Worm (Caenorhabditis elegans) whole organism, L3 larva: ENCODE results near the gene pes-4.
"Not testable (repeated sequence)": the region's sequence is repeated elsewhere in the genome, so short reads cannot be mapped to it uniquely, and the experiment has no call there.

ENCODE experiments used
- R02D3.7 ChIP-seq: fragments of 150-350 bp; optimal IDR thresholded peaks from 2 replicates; lab custom pipeline; 2014; ENCODE audit warnings: missing biosample characterization, missing genetic modification characterization
- ZK546.5 ChIP-seq: sonication (generic microtip); optimal IDR thresholded peaks from 2 replicates; lab custom pipeline; 2017; ENCODE audit warnings: missing biosample characterization, missing genetic modification characterization
- aly-2 ChIP-seq: fragments of 150-350 bp; optimal IDR thresholded peaks from 2 replicates; lab custom pipeline; 2014; ENCODE audit warnings: missing biosample characterization, missing genetic modification characterization
- ama-1 ChIP-seq: fragments of 150-350 bp; optimal IDR thresholded peaks from 2 replicates; lab custom pipeline; 2018
- ceh-28 ChIP-seq: fragments of 150-350 bp; optimal IDR thresholded peaks from 2 replicates; lab custom pipeline; 2014; ENCODE audit warnings: missing biosample characterization, missing genetic modification reagents, missing genetic modification characterization
- ceh-9 ChIP-seq: sonication (generic microtip); optimal IDR thresholded peaks from 2 replicates; lab custom pipeline; 2018; ENCODE audit warnings: missing biosample characterization, missing genetic modification characterization
- egl-27 ChIP-seq: sonication (generic microtip); optimal IDR thresholded peaks from 4 replicates; lab custom pipeline; 2017; ENCODE audit warnings: missing biosample characterization, missing genetic modification reagents, missing genetic modification characterization
- elt-1 ChIP-seq: fragments of 150-350 bp; optimal IDR thresholded peaks from 2 replicates; lab custom pipeline; 2014; ENCODE audit warnings: missing biosample characterization, missing genetic modification characterization
- elt-2 ChIP-seq: sonication (generic microtip); optimal IDR thresholded peaks from 2 replicates; lab custom pipeline; 2016; ENCODE audit warnings: missing genetic modification reagents, mild to moderate bottlenecking, missing genetic modification characterization, missing compliant biosample characterization
- elt-3 ChIP-seq, 3 experiments: fragments of 150-350 bp in 1 of 3; sonication (generic microtip) in 2 of 3; optimal IDR thresholded peaks; 2 replicates in 2 of 3; 4 replicates in 1 of 3; lab custom pipeline; 2014 to 2017; ENCODE audit warnings: missing biosample characterization in 3 of 3, missing genetic modification characterization in 3 of 3
- eor-1 ChIP-seq, 2 experiments: fragments of 150-350 bp; optimal IDR thresholded peaks; 2 replicates each; lab custom pipeline; 2014 to 2018; ENCODE audit warnings: missing biosample characterization in 2 of 2, missing genetic modification characterization in 2 of 2
- fkh-10 ChIP-seq: sonication (generic microtip); optimal IDR thresholded peaks from 2 replicates; lab custom pipeline; 2017; ENCODE audit warnings: missing biosample characterization, missing genetic modification reagents, missing genetic modification characterization
- fos-1 ChIP-seq: fragments of 150-350 bp; optimal IDR thresholded peaks from 2 replicates; lab custom pipeline; 2014; ENCODE audit warnings: missing biosample characterization, missing genetic modification characterization
- hmg-11 ChIP-seq: sonication (generic microtip); optimal IDR thresholded peaks from 2 replicates; lab custom pipeline; 2016; ENCODE audit warnings: missing genetic modification characterization, missing compliant biosample characterization
- jun-1 ChIP-seq: fragments of 150-350 bp; optimal IDR thresholded peaks from 2 replicates; lab custom pipeline; 2014; ENCODE audit warnings: missing biosample characterization, missing genetic modification reagents, missing genetic modification characterization
- lin-15B ChIP-seq: fragments of 150-350 bp; optimal IDR thresholded peaks from 2 replicates; lab custom pipeline; 2014; ENCODE audit warnings: missing biosample characterization, missing genetic modification characterization
- lin-39 ChIP-seq: fragments of 150-350 bp; optimal IDR thresholded peaks from 2 replicates; lab custom pipeline; 2018; ENCODE audit warnings: missing biosample characterization, missing genetic modification reagents, missing genetic modification characterization
- lsy-12 ChIP-seq: sonication (generic microtip); optimal IDR thresholded peaks from 2 replicates; lab custom pipeline; 2016; ENCODE audit warnings: mild to moderate bottlenecking, missing genetic modification characterization, missing compliant biosample characterization
- nfya-1 ChIP-seq: sonication (generic microtip); optimal IDR thresholded peaks from 2 replicates; lab custom pipeline; 2017; ENCODE audit warnings: missing genetic modification characterization, mild to moderate bottlenecking, missing compliant biosample characterization, antibody characterized with exemption, moderate library complexity; ENCODE audit not compliant: insufficient read depth
- nhr-11 ChIP-seq: fragments of 150-350 bp; optimal IDR thresholded peaks from 2 replicates; lab custom pipeline; 2014; ENCODE audit warnings: missing biosample characterization, missing genetic modification characterization
- nhr-12 ChIP-seq: fragments of 150-350 bp; optimal IDR thresholded peaks from 2 replicates; lab custom pipeline; 2014; ENCODE audit warnings: missing biosample characterization, missing genetic modification characterization
- nhr-23 ChIP-seq: fragments of 150-350 bp; optimal IDR thresholded peaks from 2 replicates; lab custom pipeline; 2014; ENCODE audit warnings: missing biosample characterization, missing genetic modification reagents, missing genetic modification characterization
- nhr-237 ChIP-seq: fragments of 150-350 bp; optimal IDR thresholded peaks from 2 replicates; lab custom pipeline; 2014; ENCODE audit warnings: missing biosample characterization, missing genetic modification characterization
- nhr-28 ChIP-seq: fragments of 150-350 bp; optimal IDR thresholded peaks from 2 replicates; lab custom pipeline; 2014; ENCODE audit warnings: missing biosample characterization, missing genetic modification characterization
- nhr-43 ChIP-seq: sonication (generic microtip); optimal IDR thresholded peaks from 2 replicates; lab custom pipeline; 2016; ENCODE audit warnings: mild to moderate bottlenecking, missing genetic modification characterization, missing compliant biosample characterization; ENCODE audit not compliant: poor library complexity, severe bottlenecking
- nhr-67 ChIP-seq: fragments of 150-350 bp; optimal IDR thresholded peaks from 2 replicates; lab custom pipeline; 2014; ENCODE audit warnings: missing biosample characterization, missing genetic modification characterization
- nhr-76 ChIP-seq: fragments of 150-350 bp; sonication (generic microtip); optimal IDR thresholded peaks from 5 replicates; lab custom pipeline; 2014; ENCODE audit warnings: missing biosample characterization, missing genetic modification characterization
- nhr-77 ChIP-seq: fragments of 150-350 bp; optimal IDR thresholded peaks from 2 replicates; lab custom pipeline; 2014; ENCODE audit warnings: missing biosample characterization, missing genetic modification characterization
- pha-4 ChIP-seq: fragments of 150-350 bp; optimal IDR thresholded peaks from 2 replicates; lab custom pipeline; 2014; ENCODE audit warnings: missing biosample characterization, missing genetic modification reagents, missing genetic modification characterization
- pqm-1 ChIP-seq: fragments of 150-350 bp; optimal IDR thresholded peaks from 2 replicates; lab custom pipeline; 2017; ENCODE audit warnings: missing biosample characterization, missing genetic modification characterization, inconsistent platforms
- skn-1 ChIP-seq: fragments of 150-350 bp; optimal IDR thresholded peaks from 2 replicates; lab custom pipeline; 2014; ENCODE audit warnings: missing biosample characterization, missing genetic modification characterization
- snpc-4 ChIP-seq: fragments of 150-350 bp; optimal IDR thresholded peaks from 2 replicates; lab custom pipeline; 2014; ENCODE audit warnings: missing biosample characterization, missing genetic modification characterization
- tbx-2 ChIP-seq: sonication (generic microtip); optimal IDR thresholded peaks from 2 replicates; lab custom pipeline; 2016; ENCODE audit warnings: mild to moderate bottlenecking, missing genetic modification characterization, missing compliant biosample characterization
- unc-62 ChIP-seq: fragments of 150-350 bp; sonication (generic microtip); optimal IDR thresholded peaks from 4 replicates; lab custom pipeline; 2014; ENCODE audit warnings: missing biosample characterization, missing genetic modification reagents, missing genetic modification characterization
- zag-1 ChIP-seq: fragments of 150-350 bp; optimal IDR thresholded peaks from 2 replicates; lab custom pipeline; 2014; ENCODE audit warnings: missing biosample characterization, missing genetic modification characterization
- ztf-11 ChIP-seq: fragments of 150-350 bp; optimal IDR thresholded peaks from 2 replicates; lab custom pipeline; 2014; ENCODE audit warnings: missing biosample characterization, missing genetic modification characterization

Gene pes-4

DNA sequence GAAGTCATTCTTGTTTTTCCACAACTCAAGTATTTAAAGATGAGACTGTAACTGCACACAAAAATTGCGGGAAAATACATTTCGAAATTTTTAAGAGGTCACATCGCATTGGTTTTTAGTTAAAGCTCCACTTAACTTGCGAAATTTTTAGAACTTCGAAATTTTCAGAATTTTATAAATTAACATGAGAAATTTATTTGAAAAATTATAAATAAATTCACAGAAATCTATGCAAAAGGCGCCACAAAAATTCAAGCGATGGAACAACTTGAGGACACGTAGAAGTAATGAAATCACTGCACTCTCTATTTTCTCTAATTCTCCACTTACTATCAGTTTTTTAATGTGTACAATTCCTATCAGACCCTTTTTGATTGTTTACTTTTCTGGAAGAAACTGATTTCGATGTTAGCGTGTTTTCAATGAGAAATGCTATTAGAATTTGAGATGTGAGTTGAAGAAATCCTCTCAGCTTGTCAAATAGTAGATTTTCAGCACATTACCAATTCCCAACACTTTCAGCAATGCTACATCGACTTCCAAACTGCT, 41.4 kb upstream of the pes-4 start, which contains the start of gene fbxa-31:
fbxa-31 (minus strand) TSS at position 51 of the 549 bp plus-strand sequence.
- TF ChIP-seq nhr-77 (tag; lab: Kevin White, UChicago) (no peak), pha-4 (tag; lab: Kevin White, UChicago) (peak; percentile 96), nhr-23 (no peak), elt-2 (tag; lab: Kevin White, UChicago) (peak; percentile 59), pqm-1 (tag; lab: Kevin White, UChicago) (peak; percentile 48)

- TF ChIP-seq R02D3.7 (tag; lab: Kevin White, UChicago) (no peak), elt-3 (tag; optimal IDR thresholded peaks at IDR 0.05; lab: Kevin White, UChicago) (no peak), jun-1 (no peak), lsy-12 (no peak), pha-4 (tag; lab: Kevin White, UChicago) (peak; percentile 14), ceh-9 (tag; lab: Kevin White, UChicago) (no peak), ZK546.5 (tag; lab: Kevin White, UChicago) (no peak), nhr-237 (tag; lab: Kevin White, UChicago) (no peak), lin-39 (tag; lab: Kevin White, UChicago) (no peak), elt-2 (tag; lab: Kevin White, UChicago) (peak; percentile 57)
- TF ChIP-seq, all 47 proteins: peak for 2
These were observed 39.1 kb upstream of the pes-4 start, which contains the start of gene fbxa-32 for ce11 chrIII:1269156-1269555. fbxa-32 (minus strand) TSS chrIII:1269256.

DNA sequence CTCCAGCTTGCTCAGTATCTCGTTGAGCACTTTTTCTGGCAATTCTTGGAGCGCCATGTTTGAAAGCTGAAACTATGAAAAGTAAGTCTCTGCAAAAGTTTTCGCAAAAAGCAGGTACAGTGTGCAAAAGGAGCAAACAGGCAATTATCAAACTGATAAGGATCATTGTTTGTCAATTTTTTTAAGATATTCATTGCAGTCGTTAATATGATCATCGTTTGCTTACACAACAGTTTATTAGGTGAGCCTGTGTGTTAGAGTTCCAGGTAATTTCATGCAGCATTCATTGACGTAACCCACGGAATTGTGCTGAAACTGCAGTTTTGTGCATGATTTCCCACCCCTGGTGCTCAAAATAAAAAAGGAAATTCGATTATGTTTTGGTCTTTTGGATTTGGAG, 36.7 kb upstream of the pes-4 start, which contains the start of gene fbxa-151:
fbxa-151 (minus strand) TSS at position 101 of the 400 bp plus-strand sequence.
- not testable (repeated sequence) for TF ChIP-seq elt-1; skn-1 (tag; lab: Kevin White, UChicago); nhr-28 (tag; lab: Kevin White, UChicago)

DNA sequence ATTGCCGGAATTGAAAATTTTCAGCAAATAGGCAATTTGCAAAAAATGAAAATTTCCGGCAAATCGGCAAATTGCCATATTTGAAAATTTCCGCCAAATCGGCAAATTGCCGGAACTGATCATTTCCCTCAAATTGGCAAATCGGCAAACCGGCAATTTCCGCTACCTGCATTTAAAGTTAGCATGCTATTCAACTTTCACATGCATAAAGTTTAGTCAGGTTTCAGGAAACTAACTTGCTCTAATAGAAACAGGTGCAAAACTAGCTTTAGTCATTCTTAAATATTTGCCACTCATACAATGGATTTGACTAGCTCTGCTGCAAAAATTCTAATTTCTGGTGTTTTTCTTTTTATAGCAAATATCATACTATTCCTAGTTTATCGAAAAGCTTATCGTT, 33.6 kb upstream of the pes-4 start, which contains the start of gene srz-9:
srz-9 (plus strand) TSS at position 301 of the 400 bp plus-strand sequence.
- TF ChIP-seq fkh-10; elt-2 (tag; lab: Kevin White, UChicago); aly-2 (tag; lab: Kevin White, UChicago): not testable (repeated sequence)

- not testable (repeated sequence) for TF ChIP-seq nhr-23; nfya-1 (tag; lab: Kevin White, UChicago); elt-3 (tag; optimal IDR thresholded peaks at IDR 0.05; lab: Kevin White, UChicago)
These were observed 28.3 kb upstream of the pes-4 start, which contains the start of gene fbxa-78 for ce11 chrIII:1258358-1258757. fbxa-78 (minus strand) TSS chrIII:1258458.

- TF ChIP-seq tbx-2 (tag; lab: Kevin White, UChicago); ama-1 (lab: Kevin White, UChicago); ceh-9 (tag; lab: Kevin White, UChicago): not testable (repeated sequence)
These were observed 26.4 kb upstream of the pes-4 start, which contains the start of gene fbxa-208 for ce11 chrIII:1256519-1256918. fbxa-208 (plus strand) TSS chrIII:1256819.

DNA sequence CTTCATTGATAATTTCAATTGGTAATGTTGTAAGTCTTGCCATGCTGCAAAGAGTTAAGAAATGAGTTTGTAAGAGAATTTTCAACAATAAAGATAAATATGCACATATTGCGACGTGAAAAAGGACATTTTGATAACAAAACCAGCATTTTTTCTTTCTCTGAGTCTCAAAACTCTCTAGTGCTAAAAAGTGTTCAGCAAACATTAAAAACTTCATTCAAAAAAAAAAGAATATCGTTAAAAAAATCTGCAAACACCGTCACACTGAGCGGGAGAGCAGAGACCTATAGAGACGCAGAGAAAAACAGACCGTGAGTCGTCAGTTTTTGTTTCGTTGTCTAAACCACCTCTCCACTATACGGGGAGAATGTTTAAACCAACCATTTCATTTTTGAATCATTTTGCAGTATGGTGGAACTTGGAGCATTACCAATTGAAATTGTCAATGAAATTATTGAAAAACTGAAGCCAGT, 19.1 kb upstream of the pes-4 start, which contains the start of the genes fbxa-76 and fbxa-77:
fbxa-76 (minus strand) TSS at position 51 of the 473 bp plus-strand sequence.
fbxa-77 (plus strand) TSS at position 365 of the 473 bp plus-strand sequence.
- TF ChIP-seq nhr-43 (tag; lab: Kevin White, UChicago) (no peak), lin-15B (peak; percentile 25), eor-1 (tag; optimal IDR thresholded peaks at IDR 0.05; lab: Kevin White, UChicago) (no peak), ceh-28 (no peak), ztf-11 (no peak), nhr-67 (tag; lab: Kevin White, UChicago) (no peak), nhr-237 (tag; lab: Kevin White, UChicago) (no peak), nhr-11 (tag; lab: Kevin White, UChicago) (no peak), fos-1 (no peak), ama-1 (lab: Kevin White, UChicago) (no peak), pqm-1 (tag; lab: Kevin White, UChicago) (peak; percentile 54), ceh-9 (tag; lab: Kevin White, UChicago) (no peak), elt-2 (tag; lab: Kevin White, UChicago) (peak; percentile 78), elt-3 (tag; optimal IDR thresholded peaks at IDR 0.05; lab: Kevin White, UChicago) (no peak), nfya-1 (tag; lab: Kevin White, UChicago) (peak; percentile 48), aly-2 (tag; lab: Kevin White, UChicago) (no peak), nhr-77 (tag; lab: Kevin White, UChicago) (no peak), nhr-12 (tag; lab: Kevin White, UChicago) (no peak), R02D3.7 (tag; lab: Kevin White, UChicago) (no peak), nhr-76 (tag; lab: Kevin White, UChicago) (no peak), unc-62 (GFP tag; lab: Kevin White, UChicago) (no peak), egl-27 (tag; lab: Kevin White, UChicago) (no peak), ZK546.5 (tag; lab: Kevin White, UChicago) (no peak), snpc-4 (tag; lab: Kevin White, UChicago) (no peak), skn-1 (tag; lab: Kevin White, UChicago) (peak; percentile 37), pha-4 (tag; lab: Kevin White, UChicago) (peak; percentile 85), hmg-11 (tag; lab: Kevin White, UChicago) (peak; percentile 62), lin-39 (tag; lab: Kevin White, UChicago) (peak; percentile 3), zag-1 (tag; lab: Kevin White, UChicago) (no peak)
